Fruit fly (Drosophila melanogaster): Measurements from ENCODE around the gene Arv1.

dm6 chr3L:21509488-21510122 lies 19.5 kb downstream of the Arv1 start:
- TF ChIP-seq CG8478 (optimal IDR thresholded peaks at IDR 0.05) (no peak), CTCF (optimal IDR thresholded peaks at IDR 0.05) (no peak)
